Worm (Caenorhabditis elegans): Measurements from ENCODE around the gene sec-24.2.

sec-24.2 gene

ce11 chrIV:12371879-12372278 is 11.3 kb upstream of the sec-24.2 start, which contains the start of gene wdr-46 (continued):
- TF ChIP-seq chd-7 (tag; optimal IDR thresholded peaks at IDR 0.05) (peak; percentile 2), nhr-120 (GFP tag; IDR thresholded peaks at IDR 0.05) (no peak), F52B5.7 (tag; optimal IDR thresholded peaks at IDR 0.05) (no peak), ztf-22 (GFP tag; optimal IDR thresholded peaks at IDR 0.05) (no peak), pbrm-1 (GFP tag; IDR thresholded peaks at IDR 0.05) (peak; percentile 60), ceh-27 (GFP tag; optimal IDR thresholded peaks at IDR 0.05) (no peak), K11D2.4 (GFP tag; IDR thresholded peaks at IDR 0.05) (peak; percentile 42; the same call in 1 of the 2 replicates), egrh-3 (GFP tag; IDR thresholded peaks at IDR 0.05) (no peak), tlf-1 (GFP tag; optimal IDR thresholded peaks at IDR 0.05) (no peak), attf-5 (GFP tag; optimal IDR thresholded peaks at IDR 0.05) (peak; percentile 67), fkh-3 (tag; optimal IDR thresholded peaks at IDR 0.05) (no peak), him-1 (tag; optimal IDR thresholded peaks at IDR 0.05) (peak; percentile 60), lag-1 (GFP tag; IDR thresholded peaks at IDR 0.05) (no peak), let-526 (GFP tag; IDR thresholded peaks at IDR 0.05) (no peak), B0019.2 (GFP tag; conservative IDR thresholded peaks at IDR 0.05) (no peak), unc-130 (GFP tag; optimal IDR thresholded peaks at IDR 0.05) (no peak), ekl-4 (GFP tag; IDR thresholded peaks at IDR 0.05) (peak; percentile 75), hmg-1.2 (GFP tag; IDR thresholded peaks at IDR 0.05) (peak; percentile 45), sptf-2 (GFP tag; optimal IDR thresholded peaks at IDR 0.05) (no peak), snpc-1.3 (tag; optimal IDR thresholded peaks at IDR 0.05; ENCODE audit: insufficient read depth) (no peak), hrde-1 (tag; optimal IDR thresholded peaks at IDR 0.05; ENCODE audit: borderline replicate concordance) (no peak), ama-1 (optimal IDR thresholded peaks at IDR 0.05) (no peak), ama-1 (GFP tag; optimal IDR thresholded peaks at IDR 0.05) (peak; percentile 42 to 64), nhr-179 (tag; optimal IDR thresholded peaks at IDR 0.05) (no peak), dox-1 (GFP tag; IDR thresholded peaks at IDR 0.05) (peak; percentile 18; the same call in 1 of the 2 replicates), gei-17 (GFP tag; optimal IDR thresholded peaks at IDR 0.05) (peak; percentile 20), ccch-3 (GFP tag; optimal IDR thresholded peaks at IDR 0.05) (no peak), nhr-90 (tag; optimal IDR thresholded peaks at IDR 0.05) (no peak), nhr-80 (tag; optimal IDR thresholded peaks at IDR 0.05) (no peak), atf-7 (tag; optimal IDR thresholded peaks at IDR 0.05) (no peak), ztf-6 (GFP tag; IDR thresholded peaks at IDR 0.05) (no peak), snpc-4 (GFP tag; optimal IDR thresholded peaks at IDR 0.05) (no peak), snpc-4 (tag; optimal IDR thresholded peaks at IDR 0.05) (peak in 3 of 4 experiments; percentile 11 to 57 (median 21)), attf-6 (GFP tag; IDR thresholded peaks at IDR 0.05) (peak; percentile 61; the same call in 1 of the 2 replicates), madf-10 (tag; optimal IDR thresholded peaks at IDR 0.05) (peak; percentile 31), ceh-91 (GFP tag; IDR thresholded peaks at IDR 0.05) (no peak), snpc-3.4 (tag; optimal IDR thresholded peaks at IDR 0.05) (no peak)

ce11 chrIV:12371340-12371739 is 10.7 kb upstream of the sec-24.2 start:
- TF ChIP-seq cebp-2 (GFP tag; IDR thresholded peaks at IDR 0.05) (peak; percentile 86; the same call in 1 of the 2 replicates), snpc-1.3 (tag; optimal IDR thresholded peaks at IDR 0.05; ENCODE audit: insufficient read depth) (no peak), aptf-3 (GFP tag; IDR thresholded peaks at IDR 0.05) (no peak), nhr-27 (tag; optimal IDR thresholded peaks at IDR 0.05) (no peak), attf-3 (GFP tag; conservative IDR thresholded peaks at IDR 0.05) (no peak), C17E4.6 (GFP tag; IDR thresholded peaks at IDR 0.05) (no peak), B0336.3 (GFP tag; IDR thresholded peaks at IDR 0.05) (peak; percentile 49; the same call in 1 of the 2 replicates), hsf-1 (GFP tag; IDR thresholded peaks at IDR 0.05) (no peak), ets-4 (GFP tag; optimal IDR thresholded peaks at IDR 0.05) (no peak), Y79H2A.3 (GFP tag; conservative IDR thresholded peaks at IDR 0.05) (0 out of 2 replicates have a peak, but pooled peaks have one; percentile 37), B0261.1 (tag; optimal IDR thresholded peaks at IDR 0.05) (no peak), madf-3 (GFP tag; IDR thresholded peaks at IDR 0.05) (peak; percentile 80; the same call in 1 of the 2 replicates), madf-6 (GFP tag; IDR thresholded peaks at IDR 0.05) (peak; percentile 47), attf-6 (GFP tag; IDR thresholded peaks at IDR 0.05) (peak; percentile 37; the same call in 1 of the 2 replicates), hlh-12 (tag; optimal IDR thresholded peaks at IDR 0.05) (no peak), F55B11.4 (tag; optimal IDR thresholded peaks at IDR 0.05; ENCODE audit: borderline replicate concordance, insufficient read depth) (no peak)
